Worm (Caenorhabditis elegans): ENCODE measurements around the gene F08B12.4.

Gene F08B12.4

ce11 chrX:11377370-11377769, 30.2 kb downstream of the F08B12.4 start, which contains the start of gene tni-1:
tni-1 (minus strand) TSS chrX:11377470.
- TF ChIP-seq unc-62 (GFP tag; optimal IDR thresholded peaks at IDR 0.05) (no peak), Y55F3AM.14 (GFP tag; optimal IDR thresholded peaks at IDR 0.05) (no peak), nhr-23 (tag; optimal IDR thresholded peaks at IDR 0.05) (no peak), sma-9 (GFP tag; optimal IDR thresholded peaks at IDR 0.05) (no peak), sma-9 (tag; optimal IDR thresholded peaks at IDR 0.05) (no peak), nhr-25 (tag; optimal IDR thresholded peaks at IDR 0.05) (no peak), zag-1 (tag; optimal IDR thresholded peaks at IDR 0.05) (no peak), gmeb-1 (tag; optimal IDR thresholded peaks at IDR 0.05) (no peak), egl-27 (tag; optimal IDR thresholded peaks at IDR 0.05) (no peak), nhr-21 (tag; optimal IDR thresholded peaks at IDR 0.05) (no peak), ztf-4 (tag; optimal IDR thresholded peaks at IDR 0.05) (no peak), sem-4 (tag; optimal IDR thresholded peaks at IDR 0.05) (no peak), C34F6.9 (tag; optimal IDR thresholded peaks at IDR 0.05) (no peak), aly-2 (tag; optimal IDR thresholded peaks at IDR 0.05) (no peak), peb-1 (tag; optimal IDR thresholded peaks at IDR 0.05) (no peak), ceh-16 (tag; optimal IDR thresholded peaks at IDR 0.05) (no peak), mdl-1 (tag; optimal IDR thresholded peaks at IDR 0.05) (no peak), fos-1 (tag; optimal IDR thresholded peaks at IDR 0.05) (no peak), elt-1 (tag; optimal IDR thresholded peaks at IDR 0.05) (no peak), elt-3 (tag; optimal IDR thresholded peaks at IDR 0.05) (no peak), mbf-1 (tag; optimal IDR thresholded peaks at IDR 0.05) (no peak)

ce11 chrX:11375509-11375908, 32.0 kb downstream of the F08B12.4 start, which contains the start of gene F42E11.3:
F42E11.3 (minus strand) TSS chrX:11375609.
- TF ChIP-seq R02D3.7 (tag; optimal IDR thresholded peaks at IDR 0.05), result no peak
- no peak for TF ChIP-seq nhr-6 (tag; optimal IDR thresholded peaks at IDR 0.05)
- no peak for TF ChIP-seq nhr-77 (tag; optimal IDR thresholded peaks at IDR 0.05)
- no peak for TF ChIP-seq nhr-21 (tag; optimal IDR thresholded peaks at IDR 0.05)
- no peak for TF ChIP-seq Y55F3AM.14 (GFP tag; optimal IDR thresholded peaks at IDR 0.05)

ce11 chrX:11370090-11370489, 37.4 kb downstream of the F08B12.4 start:
- TF ChIP-seq nhr-11 (tag; optimal IDR thresholded peaks at IDR 0.05) (no peak), mdl-1 (tag; optimal IDR thresholded peaks at IDR 0.05) (no peak), nhr-25 (tag; optimal IDR thresholded peaks at IDR 0.05) (no peak), nhr-129 (tag; optimal IDR thresholded peaks at IDR 0.05) (no peak), gmeb-1 (tag; optimal IDR thresholded peaks at IDR 0.05) (no peak), nhr-12 (tag; optimal IDR thresholded peaks at IDR 0.05) (no peak), nhr-237 (tag; optimal IDR thresholded peaks at IDR 0.05) (no peak), nhr-6 (tag; optimal IDR thresholded peaks at IDR 0.05) (no peak), egl-27 (tag; optimal IDR thresholded peaks at IDR 0.05) (no peak), lin-11 (tag; optimal IDR thresholded peaks at IDR 0.05) (no peak), crh-2 (tag; optimal IDR thresholded peaks at IDR 0.05) (no peak)

ce11 chrX:11368845-11369244, 38.7 kb downstream of the F08B12.4 start:
- TF ChIP-seq nhr-129 (tag; optimal IDR thresholded peaks at IDR 0.05) (peak; percentile 36), nhr-6 (tag; optimal IDR thresholded peaks at IDR 0.05) (no peak), peb-1 (tag; optimal IDR thresholded peaks at IDR 0.05) (no peak), ceh-82 (tag; optimal IDR thresholded peaks at IDR 0.05) (no peak), elt-1 (tag; optimal IDR thresholded peaks at IDR 0.05) (no peak), ceh-16 (tag; optimal IDR thresholded peaks at IDR 0.05) (no peak), ztf-1 (GFP tag; conservative IDR thresholded peaks at IDR 0.05) (no peak), ama-1 (optimal IDR thresholded peaks at IDR 0.05) (no peak), mab-5 (tag; optimal IDR thresholded peaks at IDR 0.05) (peak; percentile 23), lsy-2 (tag; optimal IDR thresholded peaks at IDR 0.05) (peak in 1 of 2 experiments; percentile 18), skn-1 (tag; optimal IDR thresholded peaks at IDR 0.05) (no peak), ztf-11 (tag; optimal IDR thresholded peaks at IDR 0.05) (no peak)

- no peak for TF ChIP-seq sma-9 (GFP tag; optimal IDR thresholded peaks at IDR 0.05)
- no peak for TF ChIP-seq sma-9 (tag; optimal IDR thresholded peaks at IDR 0.05)
- no peak for TF ChIP-seq snpc-4 (tag; optimal IDR thresholded peaks at IDR 0.05)
- no peak for TF ChIP-seq egl-27 (tag; optimal IDR thresholded peaks at IDR 0.05)
- TF ChIP-seq nhr-11 (tag; optimal IDR thresholded peaks at IDR 0.05), result no peak
- no peak for TF ChIP-seq nhr-10 (tag; optimal IDR thresholded peaks at IDR 0.05)
- TF ChIP-seq zag-1 (tag; optimal IDR thresholded peaks at IDR 0.05), result no peak
- no peak for TF ChIP-seq alr-1 (tag; optimal IDR thresholded peaks at IDR 0.05)
- TF ChIP-seq ZK546.5 (tag; optimal IDR thresholded peaks at IDR 0.05), result no peak
- no peak for TF ChIP-seq C34F6.9 (tag; optimal IDR thresholded peaks at IDR 0.05)
- no peak for TF ChIP-seq mab-5 (tag; optimal IDR thresholded peaks at IDR 0.05)
- TF ChIP-seq nhr-129 (tag; optimal IDR thresholded peaks at IDR 0.05), result no peak
- TF ChIP-seq elt-3 (tag; optimal IDR thresholded peaks at IDR 0.05), result no peak
- TF ChIP-seq mbf-1 (tag; optimal IDR thresholded peaks at IDR 0.05), result no peak
- TF ChIP-seq mdl-1 (tag; optimal IDR thresholded peaks at IDR 0.05), result no peak
- TF ChIP-seq lin-13 (GFP tag; optimal IDR thresholded peaks at IDR 0.05), result no peak
- TF ChIP-seq unc-55 (GFP tag; optimal IDR thresholded peaks at IDR 0.05), result no peak
- no peak for TF ChIP-seq crh-2 (tag; optimal IDR thresholded peaks at IDR 0.05)
- no peak for TF ChIP-seq nhr-23 (tag; optimal IDR thresholded peaks at IDR 0.05)
Observed at ce11 chrX:11368417-11368816, 39.1 kb downstream of the F08B12.4 start, which contains the start of gene ttyh-1. ttyh-1 (plus strand) TSS chrX:11368717.

Data from whole organism, L2 larva.